Worm (Caenorhabditis elegans): ENCODE results near the gene vha-17.
"Not testable (repeated sequence)": the region's sequence is repeated elsewhere in the genome, so short reads cannot be mapped to it uniquely, and the experiment has no call there.

The vha-17 gene

DNA sequence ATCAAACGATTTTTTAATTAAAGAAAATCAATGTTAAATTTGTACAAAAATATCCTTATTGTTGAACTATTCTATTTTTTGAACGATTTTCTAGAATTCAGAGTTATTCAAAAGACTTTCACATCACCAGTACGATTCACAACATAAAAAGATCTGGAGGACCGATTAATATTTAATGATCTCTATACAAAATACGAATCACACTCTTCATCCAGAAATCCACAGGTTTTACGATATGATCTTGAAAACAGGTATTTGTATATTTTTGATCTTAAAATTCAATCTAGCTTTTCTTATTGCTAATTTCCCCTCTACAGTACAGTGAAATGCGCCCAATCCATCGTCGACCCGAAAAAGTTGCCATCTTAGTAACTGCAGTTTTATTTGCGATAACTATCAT is 17.0 kb upstream of the vha-17 start, which contains the start of gene F49C12.5:
F49C12.5 (plus strand) TSS at position 301 of the 400 bp plus-strand sequence.
- TF ChIP-seq ztf-23 (GFP tag; IDR thresholded peaks at IDR 0.05) (no peak), ztf-29 (GFP tag; IDR thresholded peaks at IDR 0.05) (no peak), tab-1 (GFP tag; IDR thresholded peaks at IDR 0.05) (no peak), cog-1 (tag; optimal IDR thresholded peaks at IDR 0.05) (no peak), ref-1 (GFP tag; conservative IDR thresholded peaks at IDR 0.05) (no peak), T22C8.4 (GFP tag; IDR thresholded peaks at IDR 0.05) (no peak), med-1 (GFP tag; optimal IDR thresholded peaks at IDR 0.05; ENCODE audit: insufficient read depth) (no peak), klf-2 (GFP tag; conservative IDR thresholded peaks at IDR 0.05) (no peak), flt-1 (GFP tag; IDR thresholded peaks at IDR 0.05) (no peak)

- TF ChIP-seq tab-1 (GFP tag; IDR thresholded peaks at IDR 0.05) (no peak), med-1 (GFP tag; optimal IDR thresholded peaks at IDR 0.05; ENCODE audit: insufficient read depth) (no peak), flt-1 (GFP tag; IDR thresholded peaks at IDR 0.05) (no peak), ztf-23 (GFP tag; IDR thresholded peaks at IDR 0.05) (no peak), ref-1 (GFP tag; conservative IDR thresholded peaks at IDR 0.05) (no peak), ztf-29 (GFP tag; IDR thresholded peaks at IDR 0.05) (no peak), klf-2 (GFP tag; conservative IDR thresholded peaks at IDR 0.05) (no peak), T22C8.4 (GFP tag; IDR thresholded peaks at IDR 0.05) (no peak), cog-1 (tag; optimal IDR thresholded peaks at IDR 0.05) (no peak)
These were observed 12.6 kb upstream of the vha-17 start, which contains the start of gene F49C12.6 for ce11 chrIV:9308975-9309374. Gene F49C12.6 (minus strand): TSS chrIV:9309075.

ce11 chrIV:9310935-9311566 is 10.6 kb upstream of the vha-17 start:
- no peak for TF ChIP-seq ztf-29 (GFP tag; IDR thresholded peaks at IDR 0.05)
- no peak for TF ChIP-seq ref-1 (GFP tag; conservative IDR thresholded peaks at IDR 0.05)
- TF ChIP-seq klf-2 (GFP tag; conservative IDR thresholded peaks at IDR 0.05): no peak
- TF ChIP-seq T22C8.4 (GFP tag; IDR thresholded peaks at IDR 0.05): no peak
- no peak for TF ChIP-seq cog-1 (tag; optimal IDR thresholded peaks at IDR 0.05)
- no peak for TF ChIP-seq ztf-23 (GFP tag; IDR thresholded peaks at IDR 0.05)
- TF ChIP-seq flt-1 (GFP tag; IDR thresholded peaks at IDR 0.05): no peak
- TF ChIP-seq tab-1 (GFP tag; IDR thresholded peaks at IDR 0.05): no peak
- TF ChIP-seq med-1 (GFP tag; optimal IDR thresholded peaks at IDR 0.05; ENCODE audit: insufficient read depth): no peak

DNA sequence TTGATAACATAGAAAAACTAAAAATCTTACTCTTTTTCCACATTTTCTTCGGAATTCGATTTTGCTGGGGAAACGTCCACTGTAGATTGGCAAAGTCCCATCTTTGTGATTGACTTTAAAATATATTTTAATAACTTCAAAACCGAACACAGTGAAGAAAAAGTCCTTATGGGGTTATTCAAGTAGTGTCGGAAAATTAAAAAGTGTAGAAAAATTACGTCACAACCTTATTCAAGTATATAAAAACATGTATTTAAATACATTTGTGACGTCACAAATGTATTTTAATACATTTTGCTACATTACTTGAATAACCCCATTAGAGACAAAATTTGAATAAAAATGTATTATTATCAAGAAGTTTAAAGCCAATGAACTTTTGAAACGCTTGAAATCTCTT is 8.8 kb upstream of the vha-17 start, which contains the start of gene F49C12.7:
F49C12.7 (minus strand) TSS at position 101 of the 400 bp plus-strand sequence.
- TF ChIP-seq tab-1 (GFP tag; IDR thresholded peaks at IDR 0.05); T22C8.4 (GFP tag; IDR thresholded peaks at IDR 0.05); cog-1 (tag; optimal IDR thresholded peaks at IDR 0.05): not testable (repeated sequence)

ce11 chrIV:9316068-9316681 is 5.4 kb upstream of the vha-17 start, which contains the start of the genes F49C12.9 and rpn-7:
Gene F49C12.9 (minus strand): TSS chrIV:9316215.
Gene rpn-7 (plus strand): TSS chrIV:9316631.
- TF ChIP-seq cog-1 (tag; optimal IDR thresholded peaks at IDR 0.05) (peak; percentile 52), ztf-29 (GFP tag; IDR thresholded peaks at IDR 0.05) (no peak), med-1 (GFP tag; optimal IDR thresholded peaks at IDR 0.05; ENCODE audit: insufficient read depth) (peak; percentile 86), flt-1 (GFP tag; IDR thresholded peaks at IDR 0.05) (no peak; the same call in none of the 2 replicates), tab-1 (GFP tag; IDR thresholded peaks at IDR 0.05) (peak; percentile 81), ztf-23 (GFP tag; IDR thresholded peaks at IDR 0.05) (peak; percentile 85), klf-2 (GFP tag; conservative IDR thresholded peaks at IDR 0.05) (no peak; the same call in 1 of the 2 replicates)

DNA sequence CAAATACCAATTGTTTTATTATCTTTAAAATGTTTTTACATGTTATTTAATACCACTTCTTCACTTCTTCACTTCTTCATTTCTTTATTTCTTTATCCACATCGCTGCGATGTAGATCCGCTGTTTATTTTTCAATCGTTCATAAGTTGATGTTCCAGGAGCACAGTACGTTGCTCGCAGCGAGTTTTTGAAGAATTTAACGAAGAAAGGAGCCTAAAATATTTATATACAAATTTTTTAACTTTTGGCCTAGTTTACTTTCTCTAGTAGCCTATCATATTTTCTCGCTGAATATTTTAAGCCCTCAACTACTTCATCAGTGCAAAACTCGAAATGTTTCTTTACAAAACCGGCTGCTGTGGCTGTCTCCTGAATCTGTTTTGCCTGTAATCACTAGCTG is 3.5 kb upstream of the vha-17 start:
- TF ChIP-seq flt-1 (GFP tag; IDR thresholded peaks at IDR 0.05): no peak
- TF ChIP-seq tab-1 (GFP tag; IDR thresholded peaks at IDR 0.05): no peak
- TF ChIP-seq med-1 (GFP tag; optimal IDR thresholded peaks at IDR 0.05; ENCODE audit: insufficient read depth): no peak
- TF ChIP-seq T22C8.4 (GFP tag; IDR thresholded peaks at IDR 0.05): no peak
- TF ChIP-seq cog-1 (tag; optimal IDR thresholded peaks at IDR 0.05): no peak

ce11 chrIV:9319080-9319479 is 2.5 kb upstream of the vha-17 start, which contains the start of the genes F49C12.11 and nemt-1:
Gene F49C12.11 (plus strand): TSS chrIV:9319380.
Gene nemt-1 (minus strand): TSS chrIV:9319439.
- TF ChIP-seq ztf-23 (GFP tag; IDR thresholded peaks at IDR 0.05): no peak
- TF ChIP-seq klf-2 (GFP tag; conservative IDR thresholded peaks at IDR 0.05): no peak
- TF ChIP-seq ztf-29 (GFP tag; IDR thresholded peaks at IDR 0.05): no peak
- no peak for TF ChIP-seq cog-1 (tag; optimal IDR thresholded peaks at IDR 0.05)
- no peak for TF ChIP-seq ref-1 (GFP tag; conservative IDR thresholded peaks at IDR 0.05)
- TF ChIP-seq med-1 (GFP tag; optimal IDR thresholded peaks at IDR 0.05; ENCODE audit: insufficient read depth): no peak
- TF ChIP-seq T22C8.4 (GFP tag; IDR thresholded peaks at IDR 0.05): no peak
- no peak for TF ChIP-seq flt-1 (GFP tag; IDR thresholded peaks at IDR 0.05)
- TF ChIP-seq tab-1 (GFP tag; IDR thresholded peaks at IDR 0.05): no peak

ce11 chrIV:9320023-9320422 is 1.6 kb upstream of the vha-17 start:
- TF ChIP-seq tab-1 (GFP tag; IDR thresholded peaks at IDR 0.05): no peak
- TF ChIP-seq T22C8.4 (GFP tag; IDR thresholded peaks at IDR 0.05): no peak
- no peak for TF ChIP-seq med-1 (GFP tag; optimal IDR thresholded peaks at IDR 0.05; ENCODE audit: insufficient read depth)
- no peak for TF ChIP-seq klf-2 (GFP tag; conservative IDR thresholded peaks at IDR 0.05)
- TF ChIP-seq ztf-23 (GFP tag; IDR thresholded peaks at IDR 0.05): no peak
- no peak for TF ChIP-seq ztf-29 (GFP tag; IDR thresholded peaks at IDR 0.05)
- no peak for TF ChIP-seq ref-1 (GFP tag; conservative IDR thresholded peaks at IDR 0.05)
- TF ChIP-seq flt-1 (GFP tag; IDR thresholded peaks at IDR 0.05): no peak
- no peak for TF ChIP-seq cog-1 (tag; optimal IDR thresholded peaks at IDR 0.05)

DNA sequence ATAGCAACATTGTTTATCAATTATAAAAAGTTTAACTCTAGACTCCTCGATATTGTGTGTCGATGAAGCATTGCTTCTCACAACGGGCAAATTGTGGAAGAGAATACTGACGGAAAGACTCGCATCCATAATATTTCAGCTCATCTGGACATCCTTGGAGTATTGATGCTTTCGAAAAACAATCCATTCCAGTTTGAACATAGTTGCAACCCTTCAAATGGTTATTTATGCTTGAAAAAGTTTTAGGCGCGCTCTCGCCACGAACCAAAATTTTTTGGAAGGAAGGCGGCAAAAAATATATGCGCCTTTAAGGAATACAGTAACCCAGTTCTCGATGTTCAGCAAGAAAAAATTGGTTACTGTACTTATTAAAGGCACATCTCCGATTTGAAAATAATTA is 888 bp downstream of the vha-17 start:
- no peak for TF ChIP-seq klf-2 (GFP tag; conservative IDR thresholded peaks at IDR 0.05)
- no peak for TF ChIP-seq ztf-23 (GFP tag; IDR thresholded peaks at IDR 0.05)
- no peak for TF ChIP-seq ref-1 (GFP tag; conservative IDR thresholded peaks at IDR 0.05)
- TF ChIP-seq cog-1 (tag; optimal IDR thresholded peaks at IDR 0.05): no peak
- TF ChIP-seq tab-1 (GFP tag; IDR thresholded peaks at IDR 0.05): no peak
- TF ChIP-seq T22C8.4 (GFP tag; IDR thresholded peaks at IDR 0.05): no peak
- no peak for TF ChIP-seq ztf-29 (GFP tag; IDR thresholded peaks at IDR 0.05)
- TF ChIP-seq med-1 (GFP tag; optimal IDR thresholded peaks at IDR 0.05; ENCODE audit: insufficient read depth): no peak
- TF ChIP-seq flt-1 (GFP tag; IDR thresholded peaks at IDR 0.05): no peak

Measured in whole organism, midembryonic.